Fruit fly (Drosophila melanogaster) whole organism, embryonic: Measurements from ENCODE around the gene CG9300.

Experiments used
- B-H1 ChIP-seq: fragments of 200-800 bp; sonication (Bioruptor generic); IDR thresholded peaks from 3 replicates; pipeline ENCODE4 v1.3.6; 2022; ENCODE audit warnings: missing biosample characterization, missing genetic modification characterization
- CG10462 ChIP-seq: fragments of 200-800 bp; sonication (Bioruptor generic); optimal IDR thresholded peaks from 2 replicates; lab custom pipeline; 2016; ENCODE audit warnings: missing biosample characterization, missing genetic modification characterization
- CG10959 ChIP-seq: fragments of 200-800 bp; sonication (Bioruptor generic); IDR thresholded peaks from 2 replicates; pipeline ENCODE4 v1.3.6; 2022; ENCODE audit warnings: missing biosample characterization, missing genetic modification characterization
- CG11093 ChIP-seq: fragments of 200-800 bp; sonication (Bioruptor generic); IDR thresholded peaks from 3 replicates; pipeline ENCODE4 v1.3.6; 2022; ENCODE audit warnings: missing biosample characterization, missing genetic modification characterization
- CG11456 ChIP-seq: fragments of 200-800 bp; sonication (Bioruptor generic); IDR thresholded peaks from 3 replicates; pipeline ENCODE4 v1.3.6; 2022; ENCODE audit warnings: missing biosample characterization, missing genetic modification characterization
- CG12071 ChIP-seq: fragments of 200-800 bp; sonication (Bioruptor generic); optimal IDR thresholded peaks from 3 replicates; lab custom pipeline; 2018; ENCODE audit warnings: missing biosample characterization, mild to moderate bottlenecking, missing genetic modification characterization
- CG12299 ChIP-seq: fragments of 200-800 bp; sonication (Bioruptor generic); optimal IDR thresholded peaks from 2 replicates; lab custom pipeline; 2018; ENCODE audit warnings: missing biosample characterization, mild to moderate bottlenecking, missing genetic modification characterization
- CG1529 ChIP-seq: fragments of 200-800 bp; sonication (Bioruptor generic); optimal IDR thresholded peaks from 3 replicates; lab custom pipeline; 2018; ENCODE audit warnings: missing biosample characterization, missing genetic modification characterization
- CG18764 ChIP-seq: fragments of 200-800 bp; sonication (Bioruptor generic); optimal IDR thresholded peaks from 3 replicates; lab custom pipeline; 2016; ENCODE audit warnings: missing biosample characterization, missing genetic modification characterization
- CG2129 ChIP-seq: fragments of 200-800 bp; sonication (Bioruptor generic); IDR thresholded peaks from 2 replicates; pipeline ENCODE4 v1.3.6; 2022; ENCODE audit warnings: missing biosample characterization, missing genetic modification characterization; ENCODE audit not compliant: partially characterized antibody
- CG2712 ChIP-seq: fragments of 200-800 bp; optimal IDR thresholded peaks from 3 replicates; lab custom pipeline; 2019; ENCODE audit warnings: missing biosample characterization, mild to moderate bottlenecking, missing genetic modification characterization, moderate library complexity
- CG4360 ChIP-seq: fragments of 200-800 bp; sonication (Bioruptor generic); IDR thresholded peaks from 2 replicates; pipeline ENCODE4 v1.3.6; 2022; ENCODE audit warnings: missing biosample characterization, missing genetic modification characterization
- CG4404 ChIP-seq: fragments of 200-800 bp; sonication (Bioruptor generic); IDR thresholded peaks from 2 replicates; pipeline ENCODE4 v1.3.6; 2022; ENCODE audit warnings: missing biosample characterization, missing genetic modification characterization
- CG6791 ChIP-seq: fragments of 200-800 bp; sonication (Bioruptor generic); IDR thresholded peaks from 3 replicates; pipeline ENCODE4 v1.3.6; 2022; ENCODE audit warnings: missing biosample characterization, missing genetic modification characterization; ENCODE audit not compliant: partially characterized antibody
- CG8281 ChIP-seq: fragments of 200-800 bp; sonication (Bioruptor generic); optimal IDR thresholded peaks from 2 replicates; lab custom pipeline; 2018; ENCODE audit warnings: missing biosample characterization, mild to moderate bottlenecking, missing genetic modification characterization, moderate library complexity
- Camta ChIP-seq: fragments of 200-800 bp; sonication (Bioruptor generic); optimal IDR thresholded peaks from 2 replicates; lab custom pipeline; 2016; ENCODE audit warnings: missing biosample characterization, missing genetic modification characterization
- CoRest ChIP-seq: fragments of 200-800 bp; sonication (Bioruptor generic); optimal IDR thresholded peaks from 3 replicates; lab custom pipeline; 2018; ENCODE audit warnings: missing biosample characterization, mild to moderate bottlenecking, missing genetic modification characterization, moderate library complexity
- Dref ChIP-seq: fragments of 200-800 bp; sonication (Bioruptor generic); IDR thresholded peaks from 2 replicates; pipeline ENCODE4 v1.3.6; 2022; ENCODE audit warnings: missing biosample characterization, missing genetic modification characterization
- Elba2 ChIP-seq: fragments of 200-800 bp; sonication (Bioruptor generic); optimal IDR thresholded peaks from 3 replicates; lab custom pipeline; 2016; ENCODE audit warnings: missing biosample characterization, missing genetic modification characterization
- Gug ChIP-seq: fragments of 200-800 bp; sonication (Bioruptor generic); IDR thresholded peaks from 4 replicates; pipeline ENCODE4 v1.3.6; 2022; ENCODE audit warnings: missing biosample characterization, missing genetic modification characterization
- HHEX ChIP-seq: fragments of 200-800 bp; sonication (Bioruptor generic); optimal IDR thresholded peaks from 3 replicates; lab custom pipeline; 2017; ENCODE audit warnings: missing biosample characterization, mild to moderate bottlenecking, missing genetic modification characterization, missing genetic modification reagents
- HLH54F ChIP-seq: fragments of 200-800 bp; sonication (Bioruptor generic); optimal IDR thresholded peaks from 3 replicates; lab custom pipeline; 2016; ENCODE audit warnings: missing biosample characterization, missing genetic modification characterization
- HmgD ChIP-seq: fragments of 200-800 bp; sonication (Bioruptor generic); optimal IDR thresholded peaks from 3 replicates; lab custom pipeline; 2016; ENCODE audit warnings: missing biosample characterization, missing genetic modification characterization
- MESR4 ChIP-seq: fragments of 200-800 bp; sonication (Bioruptor generic); optimal IDR thresholded peaks from 2 replicates; lab custom pipeline; 2018; ENCODE audit warnings: missing biosample characterization, mild to moderate bottlenecking, missing genetic modification characterization, moderate library complexity
- Poxn ChIP-seq: fragments of 200-800 bp; sonication (Bioruptor generic); IDR thresholded peaks from 2 replicates; pipeline ENCODE4 v1.3.6; 2022; ENCODE audit warnings: missing biosample characterization, missing genetic modification characterization
- Sox100B ChIP-seq: fragments of 200-800 bp; sonication (Bioruptor generic); optimal IDR thresholded peaks from 3 replicates; lab custom pipeline; 2018; ENCODE audit warnings: missing biosample characterization, mild to moderate bottlenecking, missing genetic modification characterization
- Usf ChIP-seq: fragments of 200-800 bp; sonication (Bioruptor generic); optimal IDR thresholded peaks from 2 replicates; lab custom pipeline; 2017; ENCODE audit warnings: missing genotype, missing biosample characterization, missing genetic modification characterization
- Xrp1 ChIP-seq: fragments of 200-800 bp; sonication (Bioruptor generic); IDR thresholded peaks from 2 replicates; pipeline ENCODE4 v1.3.6; 2022; ENCODE audit warnings: missing biosample characterization, missing genetic modification characterization
- YL-1 ChIP-seq: fragments of 200-800 bp; sonication (Bioruptor generic); optimal IDR thresholded peaks from 3 replicates; lab custom pipeline; 2017; ENCODE audit warnings: missing biosample characterization, mild to moderate bottlenecking, missing genetic modification characterization
- amos ChIP-seq: fragments of 200-800 bp; sonication (Bioruptor generic); IDR thresholded peaks from 2 replicates; pipeline ENCODE4 v1.3.6; 2022; ENCODE audit warnings: missing biosample characterization, missing genetic modification characterization; ENCODE audit not compliant: partially characterized antibody
- chm ChIP-seq: fragments of 200-800 bp; sonication (Bioruptor generic); IDR thresholded peaks from 2 replicates; pipeline ENCODE4 v1.3.6; 2022; ENCODE audit warnings: missing biosample characterization, missing genetic modification characterization
- dan ChIP-seq: fragments of 200-800 bp; sonication (Bioruptor generic); IDR thresholded peaks from 2 replicates; pipeline ENCODE4 v1.3.6; 2022; ENCODE audit warnings: missing biosample characterization, missing genetic modification characterization
- dysf ChIP-seq: fragments of 200-800 bp; sonication (Bioruptor generic); IDR thresholded peaks from 3 replicates; pipeline ENCODE4 v1.3.6; 2022; ENCODE audit warnings: missing biosample characterization, missing genetic modification characterization
- emc ChIP-seq: fragments of 200-800 bp; sonication (Bioruptor generic); optimal IDR thresholded peaks from 2 replicates; lab custom pipeline; 2016; ENCODE audit warnings: missing biosample characterization, missing genetic modification characterization
- ftz-f1 ChIP-seq: fragments of 200-800 bp; sonication (Bioruptor generic); optimal IDR thresholded peaks from 2 replicates; lab custom pipeline; 2016; ENCODE audit warnings: missing biosample characterization, missing genetic modification characterization
- hkb ChIP-seq, 2 experiments: fragments of 200-800 bp in 1 of 2; fragments of >200 bp in 1 of 2; sonication (Bioruptor generic) in 1 of 2; IDR thresholded peaks in 1 of 2; optimal IDR thresholded peaks in 1 of 2; 2 replicates each; pipeline versions ENCODE4 v1.3.6 to Lab custom; 2017 to 2022; ENCODE audit warnings: missing biosample characterization in 1 of 2, missing genetic modification characterization in 1 of 2
- jigr1 ChIP-seq: fragments of 200-800 bp; sonication (Bioruptor generic); IDR thresholded peaks from 3 replicates; pipeline ENCODE4 v1.3.6; 2022; ENCODE audit warnings: missing biosample characterization, missing genetic modification characterization
- jing ChIP-seq: fragments of 200-800 bp; sonication (Bioruptor generic); optimal IDR thresholded peaks from 2 replicates; lab custom pipeline; 2018; ENCODE audit warnings: missing biosample characterization, mild to moderate bottlenecking, missing genetic modification characterization
- jumu ChIP-seq: fragments of 200-800 bp; sonication (Bioruptor generic); optimal IDR thresholded peaks from 3 replicates; lab custom pipeline; 2016; ENCODE audit warnings: missing biosample characterization, missing genetic modification characterization
- klu ChIP-seq: fragments of 200-800 bp; sonication (Bioruptor generic); IDR thresholded peaks from 2 replicates; pipeline ENCODE4 v1.3.6; 2022; ENCODE audit warnings: missing biosample characterization, missing genetic modification characterization
- knrl ChIP-seq: fragments of 200-800 bp; sonication (Bioruptor generic); IDR thresholded peaks from 3 replicates; pipeline ENCODE4 v1.3.6; 2022; ENCODE audit warnings: missing biosample characterization, missing genetic modification characterization; ENCODE audit not compliant: partially characterized antibody
- odd ChIP-seq: fragments of 200-800 bp; sonication (Bioruptor generic); optimal IDR thresholded peaks from 2 replicates; lab custom pipeline; 2017; ENCODE audit warnings: missing biosample characterization, mild to moderate bottlenecking, missing genetic modification characterization
- psq ChIP-seq: fragments of 200-800 bp; sonication (Bioruptor generic); optimal IDR thresholded peaks from 2 replicates; lab custom pipeline; 2017; ENCODE audit warnings: missing biosample characterization, missing genetic modification characterization
- ranshi ChIP-seq: fragments of 200-800 bp; sonication (Bioruptor generic); IDR thresholded peaks from 2 replicates; pipeline ENCODE4 v1.3.6; 2022; ENCODE audit warnings: missing biosample characterization, missing genetic modification characterization
- sob ChIP-seq: fragments of 200-800 bp; sonication (Bioruptor generic); IDR thresholded peaks from 2 replicates; pipeline ENCODE4 v1.3.6; 2022; ENCODE audit warnings: missing biosample characterization, missing genetic modification characterization
- tap ChIP-seq: fragments of 200-800 bp; optimal IDR thresholded peaks from 3 replicates; lab custom pipeline; 2019; ENCODE audit warnings: missing biosample characterization, mild to moderate bottlenecking, missing genetic modification characterization, moderate library complexity
- ttk ChIP-seq: fragments of 200-800 bp; sonication (Bioruptor generic); IDR thresholded peaks from 2 replicates; pipeline ENCODE4 v2.1.2; 2022; ENCODE audit warnings: missing biosample characterization, missing genetic modification characterization
- tup ChIP-seq: fragments of 200-800 bp; sonication (Bioruptor generic); optimal IDR thresholded peaks from 2 replicates; lab custom pipeline; 2016; ENCODE audit warnings: missing biosample characterization, mild to moderate bottlenecking, missing genetic modification characterization, moderate library complexity
- vnd ChIP-seq: fragments of 200-800 bp; sonication (Bioruptor generic); IDR thresholded peaks from 3 replicates; pipeline ENCODE4 v1.3.6; 2022; ENCODE audit warnings: missing biosample characterization, missing genetic modification characterization; ENCODE audit not compliant: partially characterized antibody
- zf30C ChIP-seq: fragments of 200-800 bp; sonication (Bioruptor generic); optimal IDR thresholded peaks from 3 replicates; lab custom pipeline; 2018; ENCODE audit warnings: missing biosample characterization, mild to moderate bottlenecking, missing genetic modification characterization
- zfh2 ChIP-seq: fragments of 200-800 bp; sonication (Bioruptor generic); optimal IDR thresholded peaks from 2 replicates; lab custom pipeline; 2016; ENCODE audit warnings: missing biosample characterization, missing genetic modification characterization

CG9300 gene

dm6 chr3L:19552136-19552773 lies at the start of gene CG9300, which contains the start of gene Ltn1 (continued):
- 0 out of 3 replicates have a peak, but pooled peaks have one; percentile 5 for TF ChIP-seq dysf (GFP tag; lab: Robert Waterston, UW)
- no peak for TF ChIP-seq CG1529 (GFP tag; lab: Kevin White, UChicago)
- no peak for TF ChIP-seq jigr1 (GFP tag; lab: Robert Waterston, UW)
- TF ChIP-seq HLH54F (GFP tag; lab: Kevin White, UChicago) = peak; percentile 26
- TF ChIP-seq CG12071 (GFP tag; lab: Kevin White, UChicago) = no peak
- no peak for TF ChIP-seq CG11093 (GFP tag; lab: Robert Waterston, UW)
- peak; percentile 20 for TF ChIP-seq Usf (GFP tag; lab: Kevin White, UChicago)
- TF ChIP-seq emc (GFP tag; lab: Kevin White, UChicago) = no peak
- TF ChIP-seq MESR4 (GFP tag; lab: Kevin White, UChicago) = peak; percentile 91
- TF ChIP-seq CG8281 = no peak
- TF ChIP-seq hkb (optimal IDR thresholded peaks at IDR 0.05; lab: Kevin White, UChicago) = no peak
- no peak for TF ChIP-seq hkb (GFP tag; IDR thresholded peaks at IDR 0.05; lab: Robert Waterston, UW)
- TF ChIP-seq CG6791 (GFP tag; lab: Robert Waterston, UW) = 0 out of 3 replicates have a peak, but pooled peaks have one; percentile 20
- peak; percentile 14 for TF ChIP-seq psq (GFP tag; lab: Kevin White, UChicago)
- TF ChIP-seq ranshi (GFP tag; lab: Robert Waterston, UW) = peak; percentile 44
- TF ChIP-seq Xrp1 (GFP tag; lab: Robert Waterston, UW) = peak; percentile 44
- TF ChIP-seq chm = no peak
- peak; percentile 73 for TF ChIP-seq ftz-f1 (GFP tag; lab: Kevin White, UChicago)
- TF ChIP-seq YL-1 = peak; percentile 99
- peak; percentile 35 for TF ChIP-seq jumu (GFP tag; lab: Kevin White, UChicago)
- no peak for TF ChIP-seq odd (GFP tag; lab: Kevin White, UChicago)
- peak; percentile 18 for TF ChIP-seq zfh2
- TF ChIP-seq CoRest (tag; lab: Kevin White, UChicago) = no peak
- no peak for TF ChIP-seq dan (GFP tag; lab: Robert Waterston, UW)
- no peak for TF ChIP-seq CG10462 (GFP tag; lab: Kevin White, UChicago)
- TF ChIP-seq vnd (GFP tag; lab: Robert Waterston, UW) = no peak
- no peak for TF ChIP-seq zf30C
- TF ChIP-seq HmgD (GFP tag; lab: Kevin White, UChicago) = peak; percentile 49
- TF ChIP-seq Dref (GFP tag; lab: Robert Waterston, UW) = peak; percentile 65
- no peak for TF ChIP-seq klu (GFP tag; lab: Robert Waterston, UW)
- no peak for TF ChIP-seq B-H1 (GFP tag; lab: Robert Waterston, UW)
- TF ChIP-seq Gug (GFP tag; lab: Robert Waterston, UW) = no peak
- TF ChIP-seq HHEX = no peak
- TF ChIP-seq jing = no peak
- no peak for TF ChIP-seq Elba2
- TF ChIP-seq Camta (GFP tag; lab: Kevin White, UChicago) = no peak
- peak; percentile 52; the same call in 1 of the 2 replicates for TF ChIP-seq sob (GFP tag; lab: Robert Waterston, UW)
- no peak for TF ChIP-seq tup
- no peak for TF ChIP-seq ttk (GFP tag; lab: Robert Waterston, UW)
- no peak for TF ChIP-seq CG18764 (GFP tag; lab: Kevin White, UChicago)
- no peak for TF ChIP-seq CG11456 (GFP tag; lab: Robert Waterston, UW)
- TF ChIP-seq CG4404 (GFP tag; lab: Robert Waterston, UW) = no peak
- TF ChIP-seq knrl (GFP tag; lab: Robert Waterston, UW) = peak; percentile 56
- no peak for TF ChIP-seq Sox100B (GFP tag; lab: Kevin White, UChicago)
- peak; percentile 65 for TF ChIP-seq amos (GFP tag; lab: Robert Waterston, UW)
- no peak for TF ChIP-seq CG2129 (GFP tag; lab: Robert Waterston, UW)
- no peak for TF ChIP-seq Poxn (GFP tag; lab: Robert Waterston, UW)
- no peak for TF ChIP-seq tap (tag; lab: Kevin White, UChicago)
- TF ChIP-seq CG4360 (GFP tag; lab: Robert Waterston, UW) = no peak
- TF ChIP-seq CG2712 (tag; lab: Kevin White, UChicago) = no peak
- no peak for TF ChIP-seq CG12299 (tag; lab: Kevin White, UChicago)
- TF ChIP-seq CG10959 = no peak
